Fruit fly (Drosophila melanogaster) whole organism, prepupa: ENCODE data around the gene Cpr66D.

Experiments used
- CG15336 ChIP-seq: fragments of 200-800 bp; sonication (Bioruptor generic); IDR thresholded peaks from 2 replicates; pipeline ENCODE4 v1.3.6; 2022; ENCODE audit warnings: missing biosample characterization, missing genetic modification characterization
- Lpt ChIP-seq: fragments of 200-800 bp; sonication (Bioruptor generic); optimal IDR thresholded peaks from 3 replicates; lab custom pipeline; 2016; ENCODE audit warnings: missing biosample characterization, missing genetic modification characterization
- esn ChIP-seq: fragments of 200-800 bp; sonication (Bioruptor generic); optimal IDR thresholded peaks from 2 replicates; lab custom pipeline; 2016; ENCODE audit warnings: missing biosample characterization, mild to moderate bottlenecking, missing genetic modification characterization, moderate library complexity

DNA sequence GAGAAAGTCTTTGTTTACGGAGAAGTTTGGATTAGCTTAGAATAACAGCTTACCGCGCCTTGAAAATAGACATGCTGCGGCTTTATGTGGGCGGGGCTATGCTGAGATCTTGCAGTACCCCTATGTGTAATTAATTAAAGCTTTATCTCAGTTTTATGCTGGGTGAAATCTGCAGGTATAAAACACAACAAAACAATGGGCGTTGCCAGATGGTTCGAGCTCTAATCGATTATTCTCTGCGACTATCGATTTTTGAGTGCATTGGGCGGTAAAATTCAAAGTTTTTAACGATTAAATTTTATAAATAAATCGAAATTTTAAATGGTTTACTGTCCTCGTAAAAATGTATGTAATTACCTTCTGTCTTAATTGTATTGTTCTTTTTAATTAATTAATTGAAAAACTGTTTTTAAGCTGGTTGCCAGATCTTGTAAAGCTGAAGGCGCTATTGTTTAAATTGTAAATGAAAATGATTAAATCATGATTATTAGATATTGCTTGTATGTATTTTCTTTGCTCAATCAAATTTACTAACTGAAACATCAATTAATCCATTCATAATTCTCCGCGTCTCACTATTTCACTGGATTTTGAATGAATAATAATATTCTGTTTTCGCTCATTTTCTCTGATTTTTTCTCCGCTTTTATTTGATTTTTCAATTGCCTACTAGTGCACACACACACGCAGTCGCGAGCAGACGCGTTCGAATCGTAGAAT, 16.4 kb upstream of the Cpr66D start, which contains the start of the genes GAPsec and Zasp66:
- no peak for TF ChIP-seq Lpt (GFP tag; lab: Kevin White, UChicago)
- no peak for TF ChIP-seq esn
- TF ChIP-seq CG15336, result no peak
